Fruit fly (Drosophila melanogaster): ENCODE data around the gene CG14210.

CG14210 gene

dm6 chrX:19601644-19602043, 14.4 kb upstream of the CG14210 start, which contains the start of gene CG14220 (continued):
- no peak for TF ChIP-seq odd (GFP tag; optimal IDR thresholded peaks at IDR 0.05)
- no peak for TF ChIP-seq CG8290 (GFP tag; optimal IDR thresholded peaks at IDR 0.05)
- TF ChIP-seq CG8290 (tag; optimal IDR thresholded peaks at IDR 0.05) = peak in 1 of 2 experiments; percentile 72
- TF ChIP-seq Dfd (GFP tag; optimal IDR thresholded peaks at IDR 0.05) = no peak
- no peak for TF ChIP-seq Rx (GFP tag; IDR thresholded peaks at IDR 0.05)
- peak; percentile 93 for TF ChIP-seq CG16813 (GFP tag; IDR thresholded peaks at IDR 0.05; ENCODE audit: partially characterized antibody)
- TF ChIP-seq CG12219 (GFP tag; optimal IDR thresholded peaks at IDR 0.05) = no peak
- no peak for TF ChIP-seq CG2199 (GFP tag; IDR thresholded peaks at IDR 0.05)
- no peak for TF ChIP-seq gce (GFP tag; IDR thresholded peaks at IDR 0.05)
- TF ChIP-seq TFAM (GFP tag; optimal IDR thresholded peaks at IDR 0.05) = no peak
- TF ChIP-seq mam (GFP tag; optimal IDR thresholded peaks at IDR 0.05) = no peak
- no peak for TF ChIP-seq Oli (tag; optimal IDR thresholded peaks at IDR 0.05)
- TF ChIP-seq CG17568 (GFP tag; optimal IDR thresholded peaks at IDR 0.05) = no peak
- no peak for TF ChIP-seq CG31224 (GFP tag; IDR thresholded peaks at IDR 0.05)
- TF ChIP-seq CG6813 (GFP tag; optimal IDR thresholded peaks at IDR 0.05) = no peak
- no peak for TF ChIP-seq salm (tag; optimal IDR thresholded peaks at IDR 0.05)
- no peak for TF ChIP-seq cato (GFP tag; optimal IDR thresholded peaks at IDR 0.05; ENCODE audit: borderline replicate concordance)
- peak; percentile 47; the same call in 1 of the 2 replicates for TF ChIP-seq CG9932 (GFP tag; IDR thresholded peaks at IDR 0.05)
- no peak for TF ChIP-seq Deaf1 (tag; optimal IDR thresholded peaks at IDR 0.05)
- TF ChIP-seq PHDP (tag; optimal IDR thresholded peaks at IDR 0.05) = peak; percentile 12
- no peak for TF ChIP-seq sisA (GFP tag; IDR thresholded peaks at IDR 0.05)
- peak; percentile 94 for TF ChIP-seq nerfin-2 (GFP tag; IDR thresholded peaks at IDR 0.05; ENCODE audit: partially characterized antibody)
- no peak for TF ChIP-seq Dip2 (GFP tag; IDR thresholded peaks at IDR 0.05)
- TF ChIP-seq Tbp (GFP tag; optimal IDR thresholded peaks at IDR 0.05) = no peak
- no peak for TF ChIP-seq Hr39 (optimal IDR thresholded peaks at IDR 0.05)
- no peak for TF ChIP-seq rib (GFP tag; IDR thresholded peaks at IDR 0.05)
- TF ChIP-seq CG10431 (GFP tag; optimal IDR thresholded peaks at IDR 0.05) = no peak
- no peak for TF ChIP-seq BtbVII (GFP tag; optimal IDR thresholded peaks at IDR 0.05)
- peak; percentile 7 for TF ChIP-seq CG13624 (GFP tag; optimal IDR thresholded peaks at IDR 0.05)
- no peak for TF ChIP-seq Kr (GFP tag; optimal IDR thresholded peaks at IDR 0.05)
- no peak for TF ChIP-seq CG18619 (GFP tag; optimal IDR thresholded peaks at IDR 0.05)
- no peak for TF ChIP-seq Atf6 (GFP tag; IDR thresholded peaks at IDR 0.05)
- no peak for TF ChIP-seq Gsc (GFP tag; IDR thresholded peaks at IDR 0.05)
- no peak for TF ChIP-seq CG3407 (GFP tag; optimal IDR thresholded peaks at IDR 0.05)
- no peak for TF ChIP-seq caup (GFP tag; optimal IDR thresholded peaks at IDR 0.05; ENCODE audit: severe bottlenecking)
- no peak for TF ChIP-seq C15 (GFP tag; IDR thresholded peaks at IDR 0.05)
- TF ChIP-seq Eip74EF (GFP tag; optimal IDR thresholded peaks at IDR 0.05) = no peak
- TF ChIP-seq hb (GFP tag; IDR thresholded peaks at IDR 0.05; ENCODE audit: partially characterized antibody) = peak; percentile 91
- TF ChIP-seq CG31388 (GFP tag; optimal IDR thresholded peaks at IDR 0.05) = no peak
- no peak for TF ChIP-seq CG1529 (GFP tag; optimal IDR thresholded peaks at IDR 0.05)
- no peak for TF ChIP-seq CG12942 (GFP tag; optimal IDR thresholded peaks at IDR 0.05)
- TF ChIP-seq cg (GFP tag; optimal IDR thresholded peaks at IDR 0.05) = peak; percentile 60
- TF ChIP-seq CG10267 (tag; optimal IDR thresholded peaks at IDR 0.05) = peak; percentile 45
- no peak for TF ChIP-seq HLH54F (GFP tag; optimal IDR thresholded peaks at IDR 0.05)
- no peak for TF ChIP-seq crc (GFP tag; optimal IDR thresholded peaks at IDR 0.05)
- TF ChIP-seq Hr3 (GFP tag; optimal IDR thresholded peaks at IDR 0.05) = no peak
- no peak for TF ChIP-seq cas (GFP tag; IDR thresholded peaks at IDR 0.05)
- TF ChIP-seq NfI (GFP tag; optimal IDR thresholded peaks at IDR 0.05) = no peak
- no peak for TF ChIP-seq Atf-2 (GFP tag; optimal IDR thresholded peaks at IDR 0.05)
- no peak for TF ChIP-seq Bdp1 (GFP tag; optimal IDR thresholded peaks at IDR 0.05)
- no peak for TF ChIP-seq CG15269 (tag; optimal IDR thresholded peaks at IDR 0.05)
- no peak for TF ChIP-seq CG10147 (GFP tag; optimal IDR thresholded peaks at IDR 0.05)

Data from whole organism, embryonic.